Worm (Caenorhabditis elegans): ENCODE measurements around the gene T28C12.2.

ce11 chrV:6301046-6301445 is 28.0 kb upstream of the T28C12.2 start:
- TF ChIP-seq Y53F4B.3 (GFP tag; IDR thresholded peaks at IDR 0.05) (no peak), tbp1 (GFP tag; optimal IDR thresholded peaks at IDR 0.05) (no peak), ztf-25 (GFP tag; IDR thresholded peaks at IDR 0.05) (no peak), let-526 (GFP tag; IDR thresholded peaks at IDR 0.05) (no peak), efl-1 (GFP tag; optimal IDR thresholded peaks at IDR 0.05) (no peak), pha-4 (tag; optimal IDR thresholded peaks at IDR 0.05) (no peak), rcor-1 (GFP tag; IDR thresholded peaks at IDR 0.05) (no peak), somi-1 (GFP tag; optimal IDR thresholded peaks at IDR 0.05) (no peak), athp-1 (tag; optimal IDR thresholded peaks at IDR 0.05) (no peak), tlf-1 (GFP tag; optimal IDR thresholded peaks at IDR 0.05) (no peak), unc-130 (GFP tag; optimal IDR thresholded peaks at IDR 0.05) (no peak)

All from whole organism, young adult.